Worm (Caenorhabditis elegans): ENCODE data around the gene F35F10.6.

ce11 chrV:3280009-3280408, 9.2 kb downstream of the F35F10.6 start, which contains the start of gene T28A11.2:
- TF ChIP-seq ceh-14 (tag; optimal IDR thresholded peaks at IDR 0.05) (no peak), pha-4 (tag; optimal IDR thresholded peaks at IDR 0.05) (no peak), C08G9.2 (tag; optimal IDR thresholded peaks at IDR 0.05) (no peak), ceh-30 (tag; optimal IDR thresholded peaks at IDR 0.05) (no peak), nhr-11 (tag; optimal IDR thresholded peaks at IDR 0.05) (no peak), ama-1 (optimal IDR thresholded peaks at IDR 0.05) (no peak), nfya-1 (tag; optimal IDR thresholded peaks at IDR 0.05) (no peak), fkh-6 (tag; optimal IDR thresholded peaks at IDR 0.05) (no peak), odd-2 (tag; optimal IDR thresholded peaks at IDR 0.05) (no peak), Y22D7AL.16 (tag; optimal IDR thresholded peaks at IDR 0.05) (no peak), syd-9 (tag; optimal IDR thresholded peaks at IDR 0.05) (no peak), elt-2 (tag; optimal IDR thresholded peaks at IDR 0.05) (no peak), lin-11 (tag; optimal IDR thresholded peaks at IDR 0.05) (no peak), F13H6.1 (tag; optimal IDR thresholded peaks at IDR 0.05) (no peak)
